Fruit fly (Drosophila melanogaster): ENCODE measurements around the gene RpL34b.

DNA sequence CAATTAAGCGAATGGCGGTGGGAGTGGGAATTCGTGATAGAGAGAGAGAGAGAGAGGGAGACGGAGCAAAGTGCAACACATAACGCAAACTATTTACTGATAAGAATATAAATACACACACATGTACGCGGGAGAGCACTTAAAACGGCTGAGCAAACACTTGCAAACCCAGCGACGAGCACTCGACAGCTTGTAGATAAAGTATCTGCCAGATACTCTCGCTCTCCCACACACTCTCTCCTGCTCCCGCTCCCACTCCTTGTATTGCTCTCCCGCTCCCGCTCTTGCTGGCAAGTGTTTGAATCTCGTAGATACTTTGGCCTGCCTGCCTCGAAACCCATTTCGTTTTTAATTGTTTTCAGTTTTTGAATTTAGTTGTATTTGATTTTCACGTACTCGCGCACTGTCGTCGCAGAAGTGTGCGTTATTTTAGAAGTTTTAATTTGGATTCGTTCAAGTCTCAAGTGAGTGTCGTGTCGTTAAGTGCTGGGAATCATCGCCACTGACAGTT, 27.2 kb upstream of the RpL34b start:
- peak; percentile 90 for TF ChIP-seq cic (GFP tag; optimal IDR thresholded peaks at IDR 0.05)
- TF ChIP-seq CG5204 (GFP tag; optimal IDR thresholded peaks at IDR 0.05) = no peak

All from whole organism, adult.